Fruit fly (Drosophila melanogaster) whole organism, embryonic: ENCODE measurements around the gene slow.

ENCODE experiments used
- B-H1 ChIP-seq: fragments of 200-800 bp; sonication (Bioruptor generic); IDR thresholded peaks from 3 replicates; pipeline ENCODE4 v1.3.6; 2022; ENCODE audit warnings: missing biosample characterization, missing genetic modification characterization
- Bdp1 ChIP-seq: fragments of 200-800 bp; sonication (Bioruptor generic); optimal IDR thresholded peaks from 3 replicates; lab custom pipeline; 2016; ENCODE audit warnings: missing biosample characterization, missing genetic modification characterization
- Blimp-1 ChIP-seq: fragments of 200-800 bp; sonication (Bioruptor generic); optimal IDR thresholded peaks from 3 replicates; lab custom pipeline; 2018; ENCODE audit warnings: missing biosample characterization, missing genetic modification characterization, mild to moderate bottlenecking, moderate library complexity, missing genetic modification reagents
- BtbVII ChIP-seq: fragments of 200-800 bp; sonication (Bioruptor generic); optimal IDR thresholded peaks from 3 replicates; lab custom pipeline; 2017; ENCODE audit warnings: missing biosample characterization, mild to moderate bottlenecking, missing genetic modification characterization
- CG15269 ChIP-seq: fragments of 200-800 bp; sonication (Bioruptor generic); optimal IDR thresholded peaks from 2 replicates; lab custom pipeline; 2018; ENCODE audit warnings: missing biosample characterization, mild to moderate bottlenecking, missing genetic modification characterization, moderate library complexity
- CG1529 ChIP-seq: fragments of 200-800 bp; sonication (Bioruptor generic); optimal IDR thresholded peaks from 3 replicates; lab custom pipeline; 2018; ENCODE audit warnings: missing biosample characterization, missing genetic modification characterization
- CG1602 ChIP-seq: fragments of 200-800 bp; sonication (Bioruptor generic); optimal IDR thresholded peaks from 3 replicates; lab custom pipeline; 2016; ENCODE audit warnings: missing biosample characterization, missing genetic modification characterization
- CG17328 ChIP-seq: fragments of 200-800 bp; sonication (Bioruptor generic); IDR thresholded peaks from 2 replicates; pipeline ENCODE4 v1.3.6; 2022; ENCODE audit warnings: missing biosample characterization, missing genetic modification characterization
- CG18476 ChIP-seq: fragments of 200-800 bp; sonication (Bioruptor generic); optimal IDR thresholded peaks from 2 replicates; lab custom pipeline; 2016; ENCODE audit warnings: missing biosample characterization, mild to moderate bottlenecking, missing genetic modification characterization
- CG2199 ChIP-seq: fragments of 200-800 bp; sonication (Bioruptor generic); IDR thresholded peaks from 3 replicates; pipeline ENCODE4 v1.3.6; 2022; ENCODE audit warnings: missing biosample characterization, missing genetic modification characterization
- CG30431 ChIP-seq: fragments of 200-800 bp; sonication (Bioruptor generic); optimal IDR thresholded peaks from 2 replicates; lab custom pipeline; 2017; ENCODE audit warnings: missing biosample characterization, missing genetic modification characterization
- CG4360 ChIP-seq: fragments of 200-800 bp; sonication (Bioruptor generic); IDR thresholded peaks from 2 replicates; pipeline ENCODE4 v1.3.6; 2022; ENCODE audit warnings: missing biosample characterization, missing genetic modification characterization
- CG5180 ChIP-seq: fragments of 200-800 bp; sonication (Bioruptor generic); optimal IDR thresholded peaks from 3 replicates; lab custom pipeline; 2017; ENCODE audit warnings: missing biosample characterization, missing genetic modification characterization, mild to moderate bottlenecking, moderate library complexity, missing genetic modification reagents
- CG6254 ChIP-seq: fragments of 200-800 bp; sonication (Bioruptor generic); optimal IDR thresholded peaks from 3 replicates; lab custom pipeline; 2017; ENCODE audit warnings: mild to moderate bottlenecking, missing biosample characterization, missing genetic modification reagents, missing genetic modification characterization
- CG6272 ChIP-seq: fragments of 200-800 bp; sonication (Bioruptor generic); IDR thresholded peaks from 2 replicates; pipeline ENCODE4 v1.3.6; 2022; ENCODE audit warnings: missing biosample characterization, missing genetic modification characterization
- CG6791 ChIP-seq: fragments of 200-800 bp; sonication (Bioruptor generic); IDR thresholded peaks from 3 replicates; pipeline ENCODE4 v1.3.6; 2022; ENCODE audit warnings: missing biosample characterization, missing genetic modification characterization; ENCODE audit not compliant: partially characterized antibody
- CG7271 ChIP-seq: fragments of 200-800 bp; sonication (Bioruptor generic); optimal IDR thresholded peaks from 2 replicates; lab custom pipeline; 2018; ENCODE audit warnings: missing biosample characterization, mild to moderate bottlenecking, missing genetic modification characterization, moderate library complexity
- CG7556 ChIP-seq: fragments of 200-800 bp; sonication (Bioruptor generic); optimal IDR thresholded peaks from 2 replicates; lab custom pipeline; 2017; ENCODE audit warnings: missing biosample characterization, mild to moderate bottlenecking, missing genetic modification characterization
- CTCF ChIP-seq: fragments of 200-800 bp; sonication (Bioruptor generic); optimal IDR thresholded peaks from 2 replicates; lab custom pipeline; 2017; ENCODE audit warnings: missing biosample characterization, mild to moderate bottlenecking, missing genetic modification characterization, moderate library complexity
- Chrac-16 ChIP-seq: fragments of 200-800 bp; sonication (Bioruptor generic); optimal IDR thresholded peaks from 3 replicates; lab custom pipeline; 2016; ENCODE audit warnings: missing biosample characterization, missing genetic modification characterization
- Deaf1 ChIP-seq: fragments of 200-800 bp; optimal IDR thresholded peaks from 3 replicates; lab custom pipeline; 2019; ENCODE audit warnings: missing biosample characterization, mild to moderate bottlenecking, missing genetic modification characterization, moderate library complexity
- ERR ChIP-seq: fragments of 200-800 bp; sonication (Bioruptor generic); optimal IDR thresholded peaks from 2 replicates; lab custom pipeline; 2016; ENCODE audit warnings: missing biosample characterization, missing genetic modification characterization
- Eip74EF ChIP-seq, 2 experiments: fragments of 200-800 bp in 1 of 2; fragments of >200 bp in 1 of 2; sonication (Bioruptor generic) in 1 of 2; optimal IDR thresholded peaks; 2 replicates each; lab custom pipeline; 2017 to 2019; ENCODE audit warnings: missing biosample characterization in 2 of 2, missing genetic modification characterization in 2 of 2, mild to moderate bottlenecking in 1 of 2, moderate library complexity in 1 of 2
- Hr51 ChIP-seq, 2 experiments: fragments of 200-800 bp; sonication (Bioruptor generic); optimal IDR thresholded peaks; 2 replicates in 1 of 2; 3 replicates in 1 of 2; lab custom pipeline; 2016 to 2018; ENCODE audit warnings: missing biosample characterization in 2 of 2, missing genetic modification characterization in 2 of 2, mild to moderate bottlenecking in 1 of 2, moderate library complexity in 1 of 2
- Jarid2 ChIP-seq: fragments of 200-800 bp; sonication (Bioruptor generic); optimal IDR thresholded peaks from 3 replicates; lab custom pipeline; 2017; ENCODE audit warnings: mild to moderate bottlenecking, missing biosample characterization, missing genetic modification reagents, missing genetic modification characterization
- MTF-1 ChIP-seq: fragments of 200-800 bp; sonication (Bioruptor generic); optimal IDR thresholded peaks from 2 replicates; lab custom pipeline; 2018; ENCODE audit warnings: missing biosample characterization, mild to moderate bottlenecking, missing genetic modification characterization, borderline replicate concordance
- Med ChIP-seq: fragments of 200-800 bp; sonication (Bioruptor generic); peaks from one replicate; lab custom pipeline; 2016; ENCODE audit warnings: missing biosample characterization, missing genetic modification characterization, mild to moderate bottlenecking, inconsistent platforms, moderate library complexity
- Myb ChIP-seq: fragments of 200-800 bp; sonication (Bioruptor generic); optimal IDR thresholded peaks from 2 replicates; lab custom pipeline; 2016; ENCODE audit warnings: missing biosample characterization, missing genetic modification characterization
- Nf-YA ChIP-seq: fragments of 200-800 bp; sonication (Bioruptor generic); IDR thresholded peaks from 2 replicates; pipeline ENCODE4 v1.3.6; 2022; ENCODE audit warnings: missing biosample characterization, missing genetic modification characterization
- Pdp1 ChIP-seq, 2 experiments: fragments of 200-800 bp; sonication (Bioruptor generic); optimal IDR thresholded peaks; 3 replicates each; lab custom pipeline; 2016; ENCODE audit warnings: missing biosample characterization in 2 of 2, missing genetic modification characterization in 2 of 2, mild to moderate bottlenecking in 1 of 2, moderate library complexity in 1 of 2
- Six4 ChIP-seq: fragments of 200-800 bp; sonication (Bioruptor generic); optimal IDR thresholded peaks from 2 replicates; lab custom pipeline; 2016; ENCODE audit warnings: missing biosample characterization, missing genetic modification characterization
- Sry-β ChIP-seq: fragments of 200-800 bp; sonication (Bioruptor generic); optimal IDR thresholded peaks from 2 replicates; lab custom pipeline; 2018; ENCODE audit warnings: missing biosample characterization, mild to moderate bottlenecking, missing genetic modification characterization, moderate library complexity
- ato ChIP-seq: fragments of 200-800 bp; sonication (Bioruptor generic); IDR thresholded peaks from 2 replicates; pipeline ENCODE4 v1.3.6; 2022; ENCODE audit warnings: missing biosample characterization, missing genetic modification characterization; ENCODE audit not compliant: partially characterized antibody
- ci ChIP-seq: fragments of 200-800 bp; sonication (Bioruptor generic); IDR thresholded peaks from 3 replicates; pipeline ENCODE4 v1.3.6; 2022; ENCODE audit warnings: missing biosample characterization, missing genetic modification characterization
- croc ChIP-seq: fragments of 200-800 bp; sonication (Bioruptor generic); conservative IDR thresholded peaks from 3 replicates; pipeline ENCODE4 v1.3.6; 2022; ENCODE audit warnings: missing biosample characterization, missing genetic modification characterization
- fd102C ChIP-seq: fragments of 200-800 bp; sonication (Bioruptor generic); optimal IDR thresholded peaks from 2 replicates; lab custom pipeline; 2018; ENCODE audit warnings: missing biosample characterization, mild to moderate bottlenecking, missing genetic modification characterization, moderate library complexity
- fd64A ChIP-seq: fragments of 200-800 bp; sonication (Bioruptor generic); optimal IDR thresholded peaks from 3 replicates; lab custom pipeline; 2018; ENCODE audit warnings: missing biosample characterization, mild to moderate bottlenecking, missing genetic modification characterization
- gce ChIP-seq: fragments of 200-800 bp; sonication (Bioruptor generic); IDR thresholded peaks from 3 replicates; pipeline ENCODE4 v1.3.6; 2022; ENCODE audit warnings: missing biosample characterization, missing genetic modification characterization
- ham ChIP-seq: fragments of 200-800 bp; sonication (Bioruptor generic); IDR thresholded peaks from 2 replicates; pipeline ENCODE4 v1.3.6; 2022; ENCODE audit warnings: missing biosample characterization, missing genetic modification characterization
- hb ChIP-seq: fragments of 200-800 bp; sonication (Bioruptor generic); IDR thresholded peaks from 3 replicates; pipeline ENCODE4 v1.3.6; 2022; ENCODE audit warnings: missing biosample characterization, missing genetic modification characterization; ENCODE audit not compliant: partially characterized antibody
- inv ChIP-seq: fragments of 200-800 bp; sonication (Bioruptor generic); IDR thresholded peaks from 2 replicates; pipeline ENCODE4 v1.3.6; 2022; ENCODE audit warnings: missing biosample characterization, missing genetic modification characterization; ENCODE audit not compliant: partially characterized antibody
- kni ChIP-seq: fragments of 200-800 bp; sonication (Bioruptor generic); optimal IDR thresholded peaks from 3 replicates; lab custom pipeline; 2017; ENCODE audit warnings: mild to moderate bottlenecking, missing biosample characterization, missing genetic modification reagents, missing genetic modification characterization
- lola ChIP-seq, 3 experiments: fragments of >200 bp in 2 of 3; fragments of 200-800 bp in 1 of 3; sonication (Bioruptor generic) in 1 of 3; optimal IDR thresholded peaks; 2 replicates each; lab custom pipeline; 2017 to 2019; ENCODE audit warnings: missing biosample characterization in 3 of 3, missing genetic modification characterization in 3 of 3, mild to moderate bottlenecking in 1 of 3, moderate library complexity in 1 of 3
- lov ChIP-seq, 2 experiments: fragments of 200-800 bp in 1 of 2; fragments of >200 bp in 1 of 2; sonication (Bioruptor generic) in 1 of 2; IDR thresholded peaks in 1 of 2; optimal IDR thresholded peaks in 1 of 2; 2 replicates in 1 of 2; 3 replicates in 1 of 2; pipeline versions ENCODE4 v1.3.6 to Lab custom; 2017 to 2022; ENCODE audit warnings: missing biosample characterization in 1 of 2, missing genetic modification characterization in 1 of 2
- nerfin-1 ChIP-seq: fragments of 200-800 bp; sonication (Bioruptor generic); optimal IDR thresholded peaks from 3 replicates; lab custom pipeline; 2019; ENCODE audit warnings: missing biosample characterization, mild to moderate bottlenecking, missing genetic modification characterization, moderate library complexity
- otp ChIP-seq: fragments of 200-800 bp; sonication (Bioruptor generic); IDR thresholded peaks from 3 replicates; pipeline ENCODE4, ENCODE4 v1.3.6; 2022; ENCODE audit warnings: missing biosample characterization, missing genetic modification characterization
- toy ChIP-seq: fragments of 200-800 bp; sonication (Bioruptor generic); IDR thresholded peaks from 2 replicates; pipeline ENCODE4 v1.3.6; 2022; ENCODE audit warnings: missing biosample characterization, missing genetic modification characterization
- tx ChIP-seq: fragments of 200-800 bp; sonication (Bioruptor generic); optimal IDR thresholded peaks from 2 replicates; lab custom pipeline; 2016; ENCODE audit warnings: missing biosample characterization, missing genetic modification characterization
- unpg ChIP-seq: fragments of 200-800 bp; sonication (Bioruptor generic); optimal IDR thresholded peaks from 3 replicates; lab custom pipeline; 2018; ENCODE audit warnings: missing biosample characterization, mild to moderate bottlenecking, missing genetic modification characterization, moderate library complexity

slow gene

DNA sequence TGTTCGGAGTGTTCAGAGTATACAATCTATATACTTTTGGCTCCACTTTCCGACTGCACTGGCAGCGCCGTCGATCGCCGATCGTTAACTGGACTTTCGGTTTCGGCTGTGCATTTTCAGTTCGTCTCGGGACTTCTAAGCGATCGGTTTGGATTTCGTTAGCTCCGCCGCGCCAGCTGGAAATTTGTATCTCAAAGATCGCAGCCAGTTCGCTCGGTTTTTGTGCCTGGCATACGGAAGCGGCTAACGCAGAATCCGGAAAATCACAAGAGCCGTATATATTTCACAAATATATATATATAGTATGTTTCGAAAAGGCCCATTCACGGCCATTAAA, at the start of gene slow:
slow (plus strand) TSS at position 117 of the 337 bp plus-strand sequence.
- TF ChIP-seq Myb (GFP tag; lab: Kevin White, UChicago) (no peak), CG4360 (GFP tag; lab: Robert Waterston, UW) (peak; percentile 44; the same call in 1 of the 2 replicates), otp (GFP tag; lab: Robert Waterston, UW) (no peak), fd64A (peak; percentile 32), ERR (GFP tag; lab: Kevin White, UChicago) (no peak), Med (peak; percentile 59), kni (GFP tag; lab: Kevin White, UChicago) (peak; percentile 27), BtbVII (GFP tag; lab: Kevin White, UChicago) (no peak), toy (GFP tag; lab: Robert Waterston, UW) (no peak), MTF-1 (GFP tag; lab: Kevin White, UChicago) (peak; percentile 22), Bdp1 (no peak), CG30431 (GFP tag; lab: Kevin White, UChicago) (no peak), Sry-β (peak; percentile 86), gce (0 out of 3 replicates have a peak, but pooled peaks have one; percentile 28), B-H1 (GFP tag; lab: Robert Waterston, UW) (peak; percentile 11; the same call in 1 of the 3 replicates), lola (GFP tag; optimal IDR thresholded peaks at IDR 0.05; lab: Kevin White, UChicago) (no peak), croc (no peak), tx (GFP tag; lab: Kevin White, UChicago) (no peak), CG5180 (peak; percentile 88), Nf-YA (GFP tag; lab: Robert Waterston, UW) (peak; percentile 36; the same call in 1 of the 2 replicates), CG1529 (no peak), ato (GFP tag; lab: Robert Waterston, UW) (peak; percentile 41; the same call in 1 of the 2 replicates), unpg (no peak), CTCF (GFP tag; lab: Kevin White, UChicago) (no peak), ci (GFP tag; lab: Robert Waterston, UW) (0 out of 3 replicates have a peak, but pooled peaks have one; percentile 51), CG1602 (GFP tag; lab: Kevin White, UChicago) (no peak), CG7556 (no peak), CG6272 (GFP tag; lab: Robert Waterston, UW) (no peak), nerfin-1 (tag; lab: Kevin White, UChicago) (peak; percentile 1), fd102C (GFP tag; lab: Kevin White, UChicago) (no peak), hb (GFP tag; lab: Robert Waterston, UW) (0 out of 3 replicates have a peak, but pooled peaks have one; percentile 20), Hr51 (GFP tag; optimal IDR thresholded peaks at IDR 0.05; lab: Kevin White, UChicago) (no peak), Jarid2 (peak; percentile 70), ham (GFP tag; lab: Robert Waterston, UW) (no peak), Eip74EF (GFP tag; optimal IDR thresholded peaks at IDR 0.05; lab: Kevin White, UChicago) (peak in 1 of 2 experiments; percentile 7), Chrac-16 (GFP tag; lab: Kevin White, UChicago) (no peak), CG7271 (peak; percentile 58), Deaf1 (tag; lab: Kevin White, UChicago) (peak; percentile 92), CG17328 (GFP tag; lab: Robert Waterston, UW) (no peak), Pdp1 (GFP tag; optimal IDR thresholded peaks at IDR 0.05; lab: Kevin White, UChicago) (no peak), inv (GFP tag; lab: Robert Waterston, UW) (no peak), CG18476 (GFP tag; lab: Kevin White, UChicago) (no peak), lov (optimal IDR thresholded peaks at IDR 0.05; lab: Kevin White, UChicago) (no peak), lov (GFP tag; IDR thresholded peaks at IDR 0.05; lab: Robert Waterston, UW) (0 out of 3 replicates have a peak, but pooled peaks have one; percentile 6), CG6254 (GFP tag; lab: Kevin White, UChicago) (peak; percentile 12), CG6791 (GFP tag; lab: Robert Waterston, UW) (0 out of 3 replicates have a peak, but pooled peaks have one; percentile 30), CG15269 (no peak), CG2199 (GFP tag; lab: Robert Waterston, UW) (0 out of 3 replicates have a peak, but pooled peaks have one; percentile 14), Six4 (GFP tag; lab: Kevin White, UChicago) (no peak), Blimp-1 (peak; percentile 77)
